Worm (Caenorhabditis elegans) whole organism, L1 larva: ENCODE results near the gene acr-8.

Source experiments
- ceh-82 ChIP-seq, 3 experiments: fragments of 150-350 bp in 1 of 3; sonication (generic microtip) in 2 of 3; optimal IDR thresholded peaks; 2 replicates each; lab custom pipeline; 2014 to 2017; ENCODE audit warnings: missing biosample characterization in 3 of 3, missing genetic modification characterization in 3 of 3
- dpl-1 ChIP-seq, 3 experiments: fragments of 150-350 bp in 2 of 3; sonication (generic microtip) in 1 of 3; optimal IDR thresholded peaks; 2 replicates each; lab custom pipeline; 2014 to 2017; ENCODE audit warnings: missing biosample characterization in 3 of 3, missing genetic modification characterization in 3 of 3, missing genetic modification reagents in 3 of 3
- efl-3 ChIP-seq: fragments of 200-800 bp; sonication (Bioruptor generic); optimal IDR thresholded peaks from 2 replicates; lab custom pipeline; 2018; ENCODE audit warnings: mild to moderate bottlenecking, missing genetic modification characterization, missing compliant biosample characterization
- elt-2 ChIP-seq: sonication (generic microtip); optimal IDR thresholded peaks from 2 replicates; lab custom pipeline; 2016; ENCODE audit warnings: missing genetic modification characterization, mild to moderate bottlenecking, inconsistent platforms, missing compliant biosample characterization, missing genetic modification reagents
- fos-1 ChIP-seq: fragments of 150-350 bp; optimal IDR thresholded peaks from 2 replicates; lab custom pipeline; 2014; ENCODE audit warnings: missing biosample characterization, missing genetic modification characterization
- lin-14 ChIP-seq: fragments of 200-800 bp; sonication (Bioruptor generic); optimal IDR thresholded peaks from 2 replicates; lab custom pipeline; 2018; ENCODE audit warnings: mild to moderate bottlenecking, missing genetic modification characterization, moderate library complexity, missing compliant biosample characterization
- lin-15B ChIP-seq: fragments of 150-350 bp; sonication (generic microtip); optimal IDR thresholded peaks from 3 replicates; lab custom pipeline; 2014; ENCODE audit warnings: missing biosample characterization, missing genetic modification characterization
- nhr-28 ChIP-seq: fragments of 150-350 bp; optimal IDR thresholded peaks from 2 replicates; lab custom pipeline; 2014; ENCODE audit warnings: missing biosample characterization, missing genetic modification characterization
- skn-1 ChIP-seq: fragments of 150-350 bp; optimal IDR thresholded peaks from 2 replicates; lab custom pipeline; 2014; ENCODE audit warnings: missing biosample characterization, missing genetic modification characterization
- snpc-4 ChIP-seq: fragments of 150-350 bp; optimal IDR thresholded peaks from 2 replicates; lab custom pipeline; 2014; ENCODE audit warnings: missing biosample characterization, missing genetic modification characterization
- unc-62 ChIP-seq: fragments of 150-350 bp; optimal IDR thresholded peaks from 2 replicates; lab custom pipeline; 2014; ENCODE audit warnings: missing biosample characterization, missing genetic modification reagents, missing genetic modification characterization
- unc-86 ChIP-seq: sonication (generic microtip); optimal IDR thresholded peaks from 2 replicates; lab custom pipeline; 2016; ENCODE audit warnings: missing genetic modification characterization, missing compliant biosample characterization
- ztf-4 ChIP-seq: fragments of 150-350 bp; optimal IDR thresholded peaks from 2 replicates; lab custom pipeline; 2014; ENCODE audit warnings: missing biosample characterization, missing genetic modification characterization

DNA sequence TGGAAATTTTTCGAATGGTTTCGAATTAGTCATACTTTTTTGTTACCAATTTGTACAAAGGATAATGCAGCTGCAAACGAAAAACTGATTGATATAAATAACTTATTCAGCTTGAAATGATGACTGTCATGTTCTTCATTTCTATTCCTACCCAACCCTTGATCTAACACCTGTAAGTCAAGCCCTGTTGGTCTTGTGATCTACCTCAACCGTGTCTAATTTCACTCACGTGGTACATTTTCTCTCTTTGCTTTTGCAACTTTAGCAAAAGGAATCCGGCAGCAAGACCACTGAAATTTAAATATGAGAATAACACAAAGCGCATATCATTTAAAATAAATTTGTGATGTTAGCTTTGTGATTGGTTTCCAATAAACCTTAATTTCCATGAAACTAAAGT, 8.5 kb upstream of the acr-8 start:
- no peak for TF ChIP-seq unc-86 (tag; lab: Kevin White, UChicago)
- TF ChIP-seq lin-15B (tag; lab: Kevin White, UChicago): no peak
- TF ChIP-seq elt-2 (tag; lab: Kevin White, UChicago): no peak
- no peak for TF ChIP-seq efl-3
- no peak for TF ChIP-seq lin-14
- no peak for TF ChIP-seq unc-62 (GFP tag; lab: Kevin White, UChicago)
- no peak for TF ChIP-seq ztf-4 (tag; lab: Kevin White, UChicago)
- no peak for TF ChIP-seq skn-1 (tag; lab: Kevin White, UChicago)
- no peak for TF ChIP-seq fos-1 (tag; lab: Kevin White, UChicago)
- TF ChIP-seq dpl-1 (GFP tag; optimal IDR thresholded peaks at IDR 0.05; lab: Kevin White, UChicago): no peak
- no peak for TF ChIP-seq nhr-28 (tag; lab: Kevin White, UChicago)
- TF ChIP-seq ceh-82 (tag; optimal IDR thresholded peaks at IDR 0.05; lab: Kevin White, UChicago): no peak
- TF ChIP-seq snpc-4 (tag; lab: Kevin White, UChicago): no peak
